Worm (Caenorhabditis elegans) whole organism, L4/young adult: ENCODE results near the gene hacd-1.

Source experiments
- W03F9.2 ChIP-seq: fragments of 150-350 bp; optimal IDR thresholded peaks from 2 replicates; lab custom pipeline; 2014; ENCODE audit warnings: missing biosample characterization, missing genetic modification characterization
- dao-5 ChIP-seq: sonication (generic microtip); optimal IDR thresholded peaks from 2 replicates; lab custom pipeline; 2016; ENCODE audit warnings: missing genotype, missing genetic modification characterization, moderate library complexity, missing compliant biosample characterization
- him-1 ChIP-seq: sonication (generic microtip); optimal IDR thresholded peaks from 2 replicates; lab custom pipeline; 2016; ENCODE audit warnings: missing genotype, missing genetic modification reagents, missing genetic modification characterization, missing compliant biosample characterization

DNA sequence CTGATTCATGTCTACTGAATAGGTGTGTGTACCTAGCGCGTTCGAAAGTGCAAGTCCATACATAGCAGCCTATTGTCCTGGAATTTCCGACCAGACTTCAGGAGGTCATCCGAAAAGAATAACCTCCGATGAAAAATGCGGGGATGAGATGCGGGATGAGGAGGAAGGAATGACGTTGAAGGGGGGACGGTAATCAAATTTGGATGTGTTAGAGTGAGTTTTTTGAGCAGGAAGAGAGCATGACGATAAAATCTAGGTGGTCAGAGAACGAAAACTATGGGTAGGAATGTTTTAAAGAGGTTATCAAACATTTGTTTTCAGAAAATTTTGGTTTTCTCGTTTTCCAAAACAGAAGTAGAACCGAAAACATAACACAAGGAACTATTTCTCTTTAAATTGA lies 25.9 kb downstream of the hacd-1 start:
- TF ChIP-seq him-1 (no peak), dao-5 (tag; lab: Kevin White, UChicago) (no peak), W03F9.2 (tag; lab: Kevin White, UChicago) (no peak)
